Fruit fly (Drosophila melanogaster) whole organism, embryonic: ENCODE measurements around the gene CG31278.
A peak's percentile ranks its signal among the peaks of the same experiment; 100 is the strongest.

ENCODE experiments used
- Antp ChIP-seq: fragments of 200-800 bp; sonication (Bioruptor generic); optimal IDR thresholded peaks from 3 replicates; lab custom pipeline; 2016; ENCODE audit warnings: missing biosample characterization, missing genetic modification characterization
- CG12219 ChIP-seq: fragments of 200-800 bp; sonication (Bioruptor generic); optimal IDR thresholded peaks from 3 replicates; lab custom pipeline; 2018; ENCODE audit warnings: missing biosample characterization, mild to moderate bottlenecking, missing genetic modification characterization
- CG15696 ChIP-seq: fragments of 200-800 bp; sonication (Bioruptor generic); optimal IDR thresholded peaks from 2 replicates; lab custom pipeline; 2019; ENCODE audit warnings: missing biosample characterization, mild to moderate bottlenecking, missing genetic modification characterization, moderate library complexity
- CG17912 ChIP-seq: fragments of 200-800 bp; sonication (Bioruptor generic); optimal IDR thresholded peaks from 2 replicates; lab custom pipeline; 2018; ENCODE audit warnings: missing biosample characterization, mild to moderate bottlenecking, missing genetic modification characterization
- CG18764 ChIP-seq: fragments of 200-800 bp; sonication (Bioruptor generic); optimal IDR thresholded peaks from 3 replicates; lab custom pipeline; 2016; ENCODE audit warnings: missing biosample characterization, missing genetic modification characterization
- CG2875 ChIP-seq: fragments of 200-800 bp; sonication (Bioruptor generic); optimal IDR thresholded peaks from 2 replicates; lab custom pipeline; 2017; ENCODE audit warnings: missing biosample characterization, mild to moderate bottlenecking, missing genetic modification characterization, missing genetic modification reagents
- CG34376 ChIP-seq: fragments of 200-800 bp; sonication (Bioruptor generic); optimal IDR thresholded peaks from 2 replicates; lab custom pipeline; 2018; ENCODE audit warnings: missing biosample characterization, mild to moderate bottlenecking, missing genetic modification characterization
- CG3995 ChIP-seq: fragments of 200-800 bp; sonication (Bioruptor generic); optimal IDR thresholded peaks from 3 replicates; lab custom pipeline; 2016; ENCODE audit warnings: missing biosample characterization, missing genetic modification characterization
- CG4360 ChIP-seq: fragments of 200-800 bp; sonication (Bioruptor generic); IDR thresholded peaks from 2 replicates; pipeline ENCODE4 v1.3.6; 2022; ENCODE audit warnings: missing biosample characterization, missing genetic modification characterization
- CG5180 ChIP-seq: fragments of 200-800 bp; sonication (Bioruptor generic); optimal IDR thresholded peaks from 3 replicates; lab custom pipeline; 2017; ENCODE audit warnings: missing biosample characterization, missing genetic modification characterization, mild to moderate bottlenecking, moderate library complexity, missing genetic modification reagents
- CG6254 ChIP-seq: fragments of 200-800 bp; sonication (Bioruptor generic); optimal IDR thresholded peaks from 3 replicates; lab custom pipeline; 2017; ENCODE audit warnings: mild to moderate bottlenecking, missing biosample characterization, missing genetic modification reagents, missing genetic modification characterization
- CG6854 ChIP-seq: fragments of 200-800 bp; sonication (Bioruptor generic); optimal IDR thresholded peaks from 3 replicates; lab custom pipeline; 2017; ENCODE audit warnings: missing biosample characterization, mild to moderate bottlenecking, missing genetic modification characterization
- CG7357 ChIP-seq: fragments of 200-800 bp; sonication (Bioruptor generic); IDR thresholded peaks from 3 replicates; pipeline ENCODE4 v1.3.6; 2022; ENCODE audit warnings: missing biosample characterization, missing genetic modification characterization
- CG7372 ChIP-seq: fragments of 200-800 bp; sonication (Bioruptor generic); IDR thresholded peaks from 2 replicates; pipeline ENCODE4 v1.3.6; 2022; ENCODE audit warnings: missing biosample characterization, missing genetic modification characterization
- CG8924 ChIP-seq: fragments of 200-800 bp; optimal IDR thresholded peaks from 3 replicates; lab custom pipeline; 2019; ENCODE audit warnings: missing biosample characterization, mild to moderate bottlenecking, missing genetic modification characterization, moderate library complexity
- CG9609 ChIP-seq: fragments of 200-800 bp; sonication (Bioruptor generic); optimal IDR thresholded peaks from 3 replicates; lab custom pipeline; 2016; ENCODE audit warnings: missing biosample characterization, missing genetic modification characterization
- CG9932 ChIP-seq: fragments of 200-800 bp; sonication (Bioruptor generic); IDR thresholded peaks from 2 replicates; pipeline ENCODE4 v1.3.6; 2022; ENCODE audit warnings: missing biosample characterization, missing genetic modification characterization
- Dad ChIP-seq: fragments of 200-800 bp; sonication (Bioruptor generic); optimal IDR thresholded peaks from 3 replicates; lab custom pipeline; 2016; ENCODE audit warnings: missing biosample characterization, missing genetic modification characterization
- Drgx ChIP-seq: fragments of 200-800 bp; sonication (Bioruptor generic); IDR thresholded peaks from 2 replicates; pipeline ENCODE4 v1.3.6; 2022; ENCODE audit warnings: missing biosample characterization, missing genetic modification characterization
- H2.0 ChIP-seq: fragments of 200-800 bp; sonication (Bioruptor generic); IDR thresholded peaks from 2 replicates; pipeline ENCODE4 v1.3.6; 2022; ENCODE audit warnings: missing biosample characterization, missing genetic modification characterization
- HHEX ChIP-seq: fragments of 200-800 bp; sonication (Bioruptor generic); optimal IDR thresholded peaks from 3 replicates; lab custom pipeline; 2017; ENCODE audit warnings: missing biosample characterization, mild to moderate bottlenecking, missing genetic modification characterization, missing genetic modification reagents
- Kr ChIP-seq: fragments of 200-800 bp; sonication (Bioruptor generic); optimal IDR thresholded peaks from 2 replicates; lab custom pipeline; 2017; ENCODE audit warnings: missing biosample characterization, mild to moderate bottlenecking, missing genetic modification characterization
- Lhr ChIP-seq: fragments of 200-800 bp; sonication (Bioruptor generic); optimal IDR thresholded peaks from 3 replicates; lab custom pipeline; 2017; ENCODE audit warnings: mild to moderate bottlenecking, missing biosample characterization, missing genetic modification reagents, missing genetic modification characterization
- Nf-YB ChIP-seq: fragments of 200-800 bp; sonication (Bioruptor generic); optimal IDR thresholded peaks from 3 replicates; lab custom pipeline; 2019; ENCODE audit warnings: missing biosample characterization, mild to moderate bottlenecking, missing genetic modification characterization, moderate library complexity
- PHDP ChIP-seq: fragments of 200-800 bp; sonication (Bioruptor generic); optimal IDR thresholded peaks from 3 replicates; lab custom pipeline; 2018; ENCODE audit warnings: missing biosample characterization, mild to moderate bottlenecking, missing genetic modification characterization, moderate library complexity
- Poxn ChIP-seq: fragments of 200-800 bp; sonication (Bioruptor generic); IDR thresholded peaks from 2 replicates; pipeline ENCODE4 v1.3.6; 2022; ENCODE audit warnings: missing biosample characterization, missing genetic modification characterization
- Side ChIP-seq: fragments of 200-800 bp; sonication (Bioruptor generic); optimal IDR thresholded peaks from 2 replicates; lab custom pipeline; 2016; ENCODE audit warnings: missing biosample characterization, missing genetic modification characterization
- Taf1 ChIP-seq: fragments of 200-800 bp; sonication (Bioruptor generic); IDR thresholded peaks from 2 replicates; pipeline ENCODE4 v1.3.6; 2022; ENCODE audit warnings: missing biosample characterization, missing genetic modification characterization
- Tbp ChIP-seq: fragments of >200 bp; optimal IDR thresholded peaks from 2 replicates; lab custom pipeline; 2018; ENCODE audit warnings: missing biosample characterization, missing genetic modification characterization
- aop ChIP-seq: fragments of 200-800 bp; sonication (Bioruptor generic); IDR thresholded peaks from 2 replicates; pipeline ENCODE4 v1.3.6; 2022; ENCODE audit warnings: missing biosample characterization, missing genetic modification characterization
- bab2 ChIP-seq: fragments of 200-800 bp; sonication (Bioruptor generic); optimal IDR thresholded peaks from 2 replicates; lab custom pipeline; 2016; ENCODE audit warnings: missing biosample characterization, missing genetic modification characterization
- btn ChIP-seq: fragments of 200-800 bp; sonication (Bioruptor generic); optimal IDR thresholded peaks from 2 replicates; lab custom pipeline; 2016; ENCODE audit warnings: missing biosample characterization, missing genetic modification characterization
- dimm ChIP-seq: fragments of 200-800 bp; sonication (Bioruptor generic); IDR thresholded peaks from 2 replicates; pipeline ENCODE4 v1.3.6; 2022; ENCODE audit warnings: missing biosample characterization, missing genetic modification characterization
- dmrt11E ChIP-seq: fragments of 200-800 bp; sonication (Bioruptor generic); optimal IDR thresholded peaks from 3 replicates; lab custom pipeline; 2018; ENCODE audit warnings: missing biosample characterization, mild to moderate bottlenecking, missing genetic modification characterization, moderate library complexity
- emc ChIP-seq: fragments of 200-800 bp; sonication (Bioruptor generic); optimal IDR thresholded peaks from 2 replicates; lab custom pipeline; 2016; ENCODE audit warnings: missing biosample characterization, missing genetic modification characterization
- grau ChIP-seq: fragments of 200-800 bp; optimal IDR thresholded peaks from 3 replicates; lab custom pipeline; 2019; ENCODE audit warnings: missing biosample characterization, mild to moderate bottlenecking, missing genetic modification characterization, moderate library complexity
- ham ChIP-seq: fragments of 200-800 bp; sonication (Bioruptor generic); IDR thresholded peaks from 2 replicates; pipeline ENCODE4 v1.3.6; 2022; ENCODE audit warnings: missing biosample characterization, missing genetic modification characterization
- inv ChIP-seq: fragments of 200-800 bp; sonication (Bioruptor generic); IDR thresholded peaks from 2 replicates; pipeline ENCODE4 v1.3.6; 2022; ENCODE audit warnings: missing biosample characterization, missing genetic modification characterization; ENCODE audit not compliant: partially characterized antibody
- kni ChIP-seq: fragments of 200-800 bp; sonication (Bioruptor generic); optimal IDR thresholded peaks from 3 replicates; lab custom pipeline; 2017; ENCODE audit warnings: mild to moderate bottlenecking, missing biosample characterization, missing genetic modification reagents, missing genetic modification characterization
- nmo ChIP-seq: fragments of 200-800 bp; sonication (Bioruptor generic); optimal IDR thresholded peaks from 2 replicates; lab custom pipeline; 2018; ENCODE audit warnings: missing biosample characterization, mild to moderate bottlenecking, missing genetic modification characterization, moderate library complexity
- pan ChIP-seq, 4 experiments: fragments of >200 bp in 3 of 4; fragments of 200-800 bp in 1 of 4; sonication (Bioruptor generic) in 1 of 4; optimal IDR thresholded peaks in 3 of 4; IDR thresholded peaks in 1 of 4; 2 replicates each; pipeline versions ENCODE4 v1.3.6 to Lab custom; 2017 to 2022; ENCODE audit warnings: missing biosample characterization in 2 of 4, missing genetic modification characterization in 2 of 4, mixed read lengths in 1 of 4
- pum ChIP-seq: fragments of 200-800 bp; sonication (Bioruptor generic); optimal IDR thresholded peaks from 2 replicates; lab custom pipeline; 2016; ENCODE audit warnings: missing biosample characterization, missing genetic modification characterization
- ro ChIP-seq: fragments of 200-800 bp; sonication (Bioruptor generic); IDR thresholded peaks from 2 replicates; pipeline ENCODE4 v1.3.6; 2022; ENCODE audit warnings: missing biosample characterization, missing genetic modification characterization
- scrt ChIP-seq: fragments of 200-800 bp; sonication (Bioruptor generic); optimal IDR thresholded peaks from 2 replicates; lab custom pipeline; 2018; ENCODE audit warnings: missing biosample characterization, mild to moderate bottlenecking, missing genetic modification characterization, moderate library complexity
- sima ChIP-seq: fragments of 200-800 bp; sonication (Bioruptor generic); optimal IDR thresholded peaks from 2 replicates; lab custom pipeline; 2016; ENCODE audit warnings: missing biosample characterization, missing genetic modification characterization
- slbo ChIP-seq: fragments of 200-800 bp; sonication (Bioruptor generic); IDR thresholded peaks from 2 replicates; pipeline ENCODE4 v1.3.6; 2022; ENCODE audit warnings: missing biosample characterization, missing genetic modification characterization
- tin ChIP-seq: fragments of 200-800 bp; sonication (Bioruptor generic); optimal IDR thresholded peaks from 3 replicates; lab custom pipeline; 2016; ENCODE audit warnings: missing biosample characterization, missing genetic modification characterization
- tll ChIP-seq, 2 experiments: fragments of 200-800 bp in 1 of 2; fragments of >200 bp in 1 of 2; sonication (Bioruptor generic) in 1 of 2; optimal IDR thresholded peaks; 2 replicates each; lab custom pipeline; 2017 to 2019; ENCODE audit warnings: missing biosample characterization in 2 of 2, missing genetic modification characterization in 2 of 2, mild to moderate bottlenecking in 1 of 2, moderate library complexity in 1 of 2
- twi ChIP-seq: fragments of 200-800 bp; optimal IDR thresholded peaks from 2 replicates; lab custom pipeline; 2019; ENCODE audit warnings: missing biosample characterization, mild to moderate bottlenecking, missing genetic modification characterization, moderate library complexity
- unpg ChIP-seq: fragments of 200-800 bp; sonication (Bioruptor generic); optimal IDR thresholded peaks from 3 replicates; lab custom pipeline; 2018; ENCODE audit warnings: missing biosample characterization, mild to moderate bottlenecking, missing genetic modification characterization, moderate library complexity
- zfh1 ChIP-seq: fragments of 200-800 bp; sonication (Bioruptor generic); IDR thresholded peaks from 3 replicates; pipeline ENCODE4 v1.3.6; 2022; ENCODE audit warnings: missing biosample characterization, missing genetic modification characterization

The CG31278 gene

dm6 chr3R:10688835-10689234 is 19.3 kb downstream of the CG31278 start (continued):
- no peak for TF ChIP-seq CG34376 (GFP tag; lab: Kevin White, UChicago)
- TF ChIP-seq dmrt11E (tag; lab: Kevin White, UChicago) = no peak
- TF ChIP-seq scrt (GFP tag; lab: Kevin White, UChicago) = peak; percentile 52
- no peak for TF ChIP-seq pum
- TF ChIP-seq CG17912 (GFP tag; lab: Kevin White, UChicago) = no peak
- no peak for TF ChIP-seq ham
- TF ChIP-seq CG18764 = no peak
- no peak for TF ChIP-seq sima (GFP tag; lab: Kevin White, UChicago)
- no peak for TF ChIP-seq Poxn (GFP tag; lab: Robert Waterston, UW)
- no peak for TF ChIP-seq CG6254 (GFP tag; lab: Kevin White, UChicago)
- no peak for TF ChIP-seq CG3995 (GFP tag; lab: Kevin White, UChicago)
- no peak for TF ChIP-seq CG12219 (GFP tag; lab: Kevin White, UChicago)
- TF ChIP-seq CG15696 = no peak
- TF ChIP-seq CG6854 (GFP tag; lab: Kevin White, UChicago) = peak; percentile 38
- no peak for TF ChIP-seq pan (optimal IDR thresholded peaks at IDR 0.05; lab: Kevin White, UChicago)
- peak in 1 of 2 experiments; percentile 56 for TF ChIP-seq pan (GFP tag; optimal IDR thresholded peaks at IDR 0.05 in 1 of 2, IDR thresholded peaks at IDR 0.05 in 1 of 2)
- peak; percentile 76 for TF ChIP-seq CG9932
- TF ChIP-seq kni = no peak
- TF ChIP-seq dimm = no peak
- TF ChIP-seq HHEX (GFP tag; lab: Kevin White, UChicago) = peak; percentile 42
- TF ChIP-seq aop (GFP tag; lab: Robert Waterston, UW) = no peak
- peak; percentile 31 for TF ChIP-seq nmo
- no peak for TF ChIP-seq CG9609 (GFP tag; lab: Kevin White, UChicago)
- peak; percentile 53 for TF ChIP-seq Taf1 (GFP tag; lab: Robert Waterston, UW)
- TF ChIP-seq Kr (GFP tag; lab: Kevin White, UChicago) = no peak
- no peak for TF ChIP-seq CG4360 (GFP tag; lab: Robert Waterston, UW)
- TF ChIP-seq twi = no peak
- no peak for TF ChIP-seq Lhr (GFP tag; lab: Kevin White, UChicago)
- TF ChIP-seq PHDP = peak; percentile 60
- TF ChIP-seq Tbp (GFP tag; lab: Kevin White, UChicago) = no peak
- peak; percentile 52 for TF ChIP-seq Drgx (GFP tag; lab: Robert Waterston, UW)
- no peak for TF ChIP-seq H2.0 (GFP tag; lab: Robert Waterston, UW)
- no peak for TF ChIP-seq ro (GFP tag; lab: Robert Waterston, UW)
- TF ChIP-seq slbo (GFP tag; lab: Robert Waterston, UW) = peak; percentile 81
- TF ChIP-seq CG8924 = peak; percentile 57
- TF ChIP-seq Dad (GFP tag; lab: Kevin White, UChicago) = no peak
- TF ChIP-seq CG7357 (GFP tag; lab: Robert Waterston, UW) = no peak
- TF ChIP-seq tll (GFP tag; optimal IDR thresholded peaks at IDR 0.05; lab: Kevin White, UChicago) = no peak
- no peak for TF ChIP-seq emc (GFP tag; lab: Kevin White, UChicago)
- TF ChIP-seq CG5180 (GFP tag; lab: Kevin White, UChicago) = no peak
- peak; percentile 8 for TF ChIP-seq tin (GFP tag; lab: Kevin White, UChicago)
- no peak for TF ChIP-seq btn (GFP tag; lab: Kevin White, UChicago)
- no peak for TF ChIP-seq Side (GFP tag; lab: Kevin White, UChicago)
- 0 out of 3 replicates have a peak, but pooled peaks have one; percentile 19 for TF ChIP-seq zfh1 (GFP tag; lab: Robert Waterston, UW)
- no peak for TF ChIP-seq inv
- TF ChIP-seq Antp (GFP tag; lab: Kevin White, UChicago) = no peak
- peak; percentile 70 for TF ChIP-seq grau
- TF ChIP-seq CG2875 = no peak
- TF ChIP-seq unpg (GFP tag; lab: Kevin White, UChicago) = peak; percentile 62
- TF ChIP-seq bab2 = peak; percentile 4
- no peak for TF ChIP-seq Nf-YB (GFP tag; lab: Kevin White, UChicago)
- TF ChIP-seq CG7372 (GFP tag; lab: Robert Waterston, UW) = no peak
